Fruit fly (Drosophila melanogaster): ENCODE data around the gene lqf.
"Not testable (repeated sequence)": the region's sequence is repeated elsewhere in the genome, so short reads cannot be mapped to it uniquely, and the experiment has no call there.

DNA sequence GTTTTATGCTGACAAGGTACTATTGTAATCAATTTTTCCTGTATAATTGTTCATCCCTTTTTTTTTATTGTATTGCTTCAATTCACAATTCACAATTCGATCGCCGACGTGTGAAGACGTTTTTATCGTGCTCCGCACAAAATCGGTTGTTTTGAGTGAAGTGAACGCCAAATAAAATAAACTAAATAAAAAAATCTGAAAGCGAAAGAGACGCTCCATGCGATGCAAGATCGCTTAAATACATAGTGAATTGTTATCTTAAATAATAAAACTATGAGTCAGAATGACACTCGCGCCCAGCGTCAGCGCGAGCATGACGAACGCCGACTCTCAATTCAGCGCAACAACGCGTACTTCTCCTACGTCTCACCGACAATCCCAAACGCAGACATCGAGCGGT, 29.8 kb upstream of the lqf start, which contains the start of gene CG8539:
- TF ChIP-seq CG8159 (tag; optimal IDR thresholded peaks at IDR 0.05); gl (tag; optimal IDR thresholded peaks at IDR 0.05); Ets98B (GFP tag; IDR thresholded peaks at IDR 0.05); CG34367 (tag; optimal IDR thresholded peaks at IDR 0.05); EcR (GFP tag; optimal IDR thresholded peaks at IDR 0.05): not testable (repeated sequence)

All from whole organism, pupa.